ENCODE assay signal across 5 worm cellular contexts in the genomic region with DNA sequence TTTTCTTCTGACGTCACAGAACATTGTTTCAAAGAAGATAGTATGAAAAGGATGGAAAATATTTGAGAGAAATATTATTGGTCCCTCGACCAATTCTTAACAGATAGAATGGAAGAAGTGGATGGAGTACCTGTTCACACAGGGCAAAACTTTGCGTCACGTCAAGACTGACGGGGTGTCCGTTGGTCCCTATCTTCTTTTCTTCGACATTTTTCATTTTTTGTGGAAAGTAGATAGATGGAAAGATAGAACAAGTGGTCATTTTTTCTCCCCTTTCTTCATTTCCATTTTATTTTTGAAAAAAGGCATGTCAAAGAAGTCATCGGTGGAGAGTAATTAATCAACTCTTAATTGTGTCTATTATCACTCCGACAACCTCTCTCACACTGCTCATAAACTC.
TF ChIP-seq lines count a peak whose summit lies in the region.

No protein-coding gene starts in this region.

TF ChIP-seq in whole organism, L1 larva, 84 proteins besides CTCF, POLR2A, EP300 and RAD21:
- TF ChIP-seq nhr-77 (tag; optimal IDR thresholded peaks at IDR 0.05; lab: Kevin White, UChicago): no peak
- no peak for TF ChIP-seq lin-13 (GFP tag; optimal IDR thresholded peaks at IDR 0.05; lab: Kevin White, UChicago)
- TF ChIP-seq unc-130 (tag; optimal IDR thresholded peaks at IDR 0.05; lab: Kevin White, UChicago): peak; percentile 4
- no peak for TF ChIP-seq lin-35 (GFP tag; optimal IDR thresholded peaks at IDR 0.05; lab: Kevin White, UChicago)
- TF ChIP-seq elt-2 (tag; optimal IDR thresholded peaks at IDR 0.05; lab: Kevin White, UChicago): no peak
- TF ChIP-seq elt-3 (tag; optimal IDR thresholded peaks at IDR 0.05; lab: Kevin White, UChicago): no peak
- peak; percentile 1 for TF ChIP-seq snu-23 (GFP tag; optimal IDR thresholded peaks at IDR 0.05; lab: Kevin White, UChicago)
- peak; percentile 25 for TF ChIP-seq rnt-1 (tag; optimal IDR thresholded peaks at IDR 0.05; lab: Kevin White, UChicago)
- TF ChIP-seq nhr-71 (tag; optimal IDR thresholded peaks at IDR 0.05; lab: Kevin White, UChicago): peak; percentile 66
- peak; percentile 75 for TF ChIP-seq lin-14 (GFP tag; optimal IDR thresholded peaks at IDR 0.05; lab: Kevin White, UChicago)

TF ChIP-seq in whole organism, L2 larva, 48 proteins besides CTCF, POLR2A, EP300 and RAD21:
- no peak for TF ChIP-seq mdl-1 (tag; optimal IDR thresholded peaks at IDR 0.05; lab: Kevin White, UChicago)
- no peak for TF ChIP-seq mab-5 (tag; optimal IDR thresholded peaks at IDR 0.05; lab: Kevin White, UChicago)
- TF ChIP-seq F13H6.1 (tag; optimal IDR thresholded peaks at IDR 0.05; lab: Kevin White, UChicago): peak; percentile 76
- no peak for TF ChIP-seq ceh-82 (tag; optimal IDR thresholded peaks at IDR 0.05; lab: Kevin White, UChicago)
- peak; percentile 28 for TF ChIP-seq C34F6.9 (tag; optimal IDR thresholded peaks at IDR 0.05; lab: Kevin White, UChicago)
- peak; percentile 47 for TF ChIP-seq nhr-129 (tag; optimal IDR thresholded peaks at IDR 0.05; lab: Kevin White, UChicago)

TF ChIP-seq in whole organism, L3 larva, 47 proteins besides CTCF, POLR2A, EP300 and RAD21:
- TF ChIP-seq nfya-1 (tag; optimal IDR thresholded peaks at IDR 0.05; lab: Kevin White, UChicago; ENCODE audit: insufficient read depth): peak; percentile 21
- no peak for TF ChIP-seq nhr-76 (tag; optimal IDR thresholded peaks at IDR 0.05; lab: Kevin White, UChicago)

TF ChIP-seq in whole organism, late embryonic, 69 proteins besides CTCF, POLR2A, EP300 and RAD21:
- TF ChIP-seq unc-55 (GFP tag; optimal IDR thresholded peaks at IDR 0.05; lab: Kevin White, UChicago) (peak; percentile 5), hlh-8 (tag; optimal IDR thresholded peaks at IDR 0.05; lab: Kevin White, UChicago) (no peak)

TF ChIP-seq in whole organism, mixed stage, embryonic, 35 proteins besides CTCF, POLR2A, EP300 and RAD21:
- TF ChIP-seq hlh-1 (tag; optimal IDR thresholded peaks at IDR 0.05; lab: Kevin White, UChicago): peak; percentile 9
- TF ChIP-seq unc-120 (tag; optimal IDR thresholded peaks at IDR 0.05; lab: Kevin White, UChicago; ENCODE audit: poor library complexity, severe bottlenecking): peak; percentile 19
- no peak for TF ChIP-seq M03D4.4 (tag; optimal IDR thresholded peaks at IDR 0.05; lab: Kevin White, UChicago)
- peak; percentile 49 for TF ChIP-seq unc-62 (GFP tag; optimal IDR thresholded peaks at IDR 0.05; lab: Kevin White, UChicago)
